Fruit fly (Drosophila melanogaster) whole organism, wandering third instar larva: Measurements from ENCODE around the gene Msp300.
A peak's percentile ranks its signal among the peaks of the same experiment; 100 is the strongest.

Experiments
- Abd-B ChIP-seq: fragments of >200 bp; optimal IDR thresholded peaks from 2 replicates; lab custom pipeline; 2017; ENCODE audit warnings: missing biosample characterization, missing genetic modification characterization
- CG32264 ChIP-seq: fragments of 200-800 bp; sonication (Bioruptor generic); optimal IDR thresholded peaks from 2 replicates; lab custom pipeline; 2016; ENCODE audit warnings: missing biosample characterization, missing genetic modification characterization
- CG9705 ChIP-seq: fragments of 200-800 bp; sonication (Bioruptor generic); optimal IDR thresholded peaks from 2 replicates; lab custom pipeline; 2018; ENCODE audit warnings: missing biosample characterization, mild to moderate bottlenecking, missing genetic modification characterization
- CrebA ChIP-seq: fragments of 200-800 bp; sonication (Bioruptor generic); optimal IDR thresholded peaks from 2 replicates; lab custom pipeline; 2016; ENCODE audit warnings: missing biosample characterization, mild to moderate bottlenecking, missing genetic modification characterization, borderline replicate concordance
- Dfd ChIP-seq: fragments of >200 bp; optimal IDR thresholded peaks from 2 replicates; lab custom pipeline; 2017; ENCODE audit warnings: missing biosample characterization, missing genetic modification characterization
- Dif ChIP-seq: fragments of 200-275, 200-300 bp; sonication (Bioruptor generic); optimal IDR thresholded peaks from 2 replicates; lab custom pipeline; 2018; ENCODE audit warnings: missing biosample characterization, missing genetic modification characterization; ENCODE audit not compliant: partially characterized antibody
- GATAd ChIP-seq: sonication (Bioruptor generic); optimal IDR thresholded peaks from 2 replicates; lab custom pipeline; 2016; ENCODE audit warnings: missing biosample characterization, missing genetic modification characterization
- HLH106 ChIP-seq: fragments of 200-800 bp; optimal IDR thresholded peaks from 3 replicates; lab custom pipeline; 2019; ENCODE audit warnings: missing biosample characterization, mild to moderate bottlenecking, missing genetic modification characterization, moderate library complexity
- Hnf4 ChIP-seq: fragments of 200-800 bp; sonication (Bioruptor generic); optimal IDR thresholded peaks from 2 replicates; lab custom pipeline; 2016; ENCODE audit warnings: missing biosample characterization, mild to moderate bottlenecking, missing genetic modification characterization
- Hr78 ChIP-seq: fragments of >200 bp; optimal IDR thresholded peaks from 2 replicates; lab custom pipeline; 2017; ENCODE audit warnings: missing biosample characterization, missing genetic modification characterization
- Hr83 ChIP-seq: fragments of 200-300 bp; sonication (Bioruptor generic); optimal IDR thresholded peaks from 2 replicates; lab custom pipeline; 2016; ENCODE audit warnings: missing biosample characterization, mild to moderate bottlenecking, missing genetic modification characterization, moderate library complexity; ENCODE audit not compliant: poor library complexity, severe bottlenecking
- Jra ChIP-seq: sonication (Bioruptor generic); optimal IDR thresholded peaks from 2 replicates; lab custom pipeline; 2016; ENCODE audit warnings: missing biosample characterization, missing genetic modification characterization
- Mio ChIP-seq: sonication (Bioruptor generic); optimal IDR thresholded peaks from 2 replicates; lab custom pipeline; 2016; ENCODE audit warnings: missing biosample characterization, missing genetic modification characterization
- Myc ChIP-seq: fragments of >200 bp; optimal IDR thresholded peaks from 2 replicates; lab custom pipeline; 2017
- N ChIP-seq: fragments of >200 bp; optimal IDR thresholded peaks from 2 replicates; lab custom pipeline; 2018; ENCODE audit warnings: missing biosample characterization, missing external identifiers, missing genetic modification characterization
- OdsH ChIP-seq: fragments of 200-800 bp; sonication (Bioruptor generic); optimal IDR thresholded peaks from 2 replicates; lab custom pipeline; 2016; ENCODE audit warnings: missing biosample characterization, mild to moderate bottlenecking, missing genetic modification characterization
- Rel ChIP-seq, 2 experiments: fragments of 200-800 bp; sonication (Bioruptor generic) in 1 of 2; optimal IDR thresholded peaks; 2 replicates in 1 of 2; 3 replicates in 1 of 2; lab custom pipeline; 2016 to 2019; ENCODE audit warnings: mild to moderate bottlenecking in 2 of 2, missing biosample characterization in 2 of 2, missing genetic modification characterization in 2 of 2, moderate library complexity in 1 of 2
- Sp1 ChIP-seq: fragments of 200-800 bp; sonication (Bioruptor generic); optimal IDR thresholded peaks from 3 replicates; lab custom pipeline; 2019; ENCODE audit warnings: missing biosample characterization, mild to moderate bottlenecking, missing genetic modification characterization, moderate library complexity
- Vsx2 ChIP-seq: fragments of 200-300, 225-300 bp; sonication (Bioruptor generic); optimal IDR thresholded peaks from 2 replicates; lab custom pipeline; 2018; ENCODE audit warnings: missing biosample characterization, missing genetic modification characterization; ENCODE audit not compliant: partially characterized antibody
- br ChIP-seq: fragments of 200-800 bp; sonication (Bioruptor generic); optimal IDR thresholded peaks from 2 replicates; lab custom pipeline; 2016; ENCODE audit warnings: missing biosample characterization, missing genetic modification characterization
- brk ChIP-seq: fragments of 200-800 bp; sonication (Bioruptor generic); optimal IDR thresholded peaks from 2 replicates; lab custom pipeline; 2016; ENCODE audit warnings: missing biosample characterization, mild to moderate bottlenecking, missing genetic modification characterization
- dl ChIP-seq, 2 experiments: fragments of 175-275, 200-275 bp in 1 of 2; fragments of 200-275 bp in 1 of 2; sonication (Bioruptor generic); optimal IDR thresholded peaks; lab custom pipeline; 2018; ENCODE audit warnings: mild to moderate bottlenecking in 2 of 2, missing biosample characterization in 2 of 2, missing genetic modification characterization in 2 of 2, moderate library complexity in 2 of 2; ENCODE audit not compliant: partially characterized antibody in 2 of 2, insufficient read depth in 1 of 2
- dmrt93B ChIP-seq: fragments of 200-800 bp; sonication (Bioruptor generic); optimal IDR thresholded peaks from 2 replicates; lab custom pipeline; 2018; ENCODE audit warnings: missing biosample characterization, mild to moderate bottlenecking, missing genetic modification characterization
- dsf ChIP-seq: sonication (Bioruptor generic); optimal IDR thresholded peaks from 2 replicates; lab custom pipeline; 2016; ENCODE audit warnings: missing biosample characterization, missing genetic modification characterization, borderline replicate concordance
- ey ChIP-seq: fragments of 200-800 bp; sonication (Bioruptor generic); optimal IDR thresholded peaks from 2 replicates; lab custom pipeline; 2016; ENCODE audit warnings: missing biosample characterization, missing genetic modification characterization
- foxo ChIP-seq, 2 experiments: fragments of 200-800 bp; sonication (Bioruptor generic); optimal IDR thresholded peaks; 2 replicates in 1 of 2; 3 replicates in 1 of 2; lab custom pipeline; 2016 to 2017; ENCODE audit warnings: missing biosample characterization in 2 of 2, missing genetic modification characterization in 2 of 2
- fru ChIP-seq: fragments of 200-800 bp; sonication (Bioruptor generic); optimal IDR thresholded peaks from 3 replicates; lab custom pipeline; 2016; ENCODE audit warnings: missing biosample characterization, mild to moderate bottlenecking, missing genetic modification characterization
- h ChIP-seq: fragments of 200-800 bp; sonication (Bioruptor generic); optimal IDR thresholded peaks from 3 replicates; lab custom pipeline; 2016; ENCODE audit warnings: missing biosample characterization, mild to moderate bottlenecking, missing genetic modification characterization
- jim ChIP-seq: fragments of 175-275, 200-325 bp; sonication (Bioruptor generic); optimal IDR thresholded peaks from 2 replicates; lab custom pipeline; 2016; ENCODE audit warnings: missing biosample characterization, mild to moderate bottlenecking, missing genetic modification characterization
- lola ChIP-seq: fragments of >200 bp; optimal IDR thresholded peaks from 2 replicates; lab custom pipeline; 2017; ENCODE audit warnings: missing biosample characterization, missing genetic modification characterization
- pan ChIP-seq: fragments of >200 bp; optimal IDR thresholded peaks from 2 replicates; lab custom pipeline; 2017
- psq ChIP-seq: fragments of 200-800 bp; sonication (Bioruptor generic); optimal IDR thresholded peaks from 3 replicates; lab custom pipeline; 2017; ENCODE audit warnings: missing biosample characterization, mild to moderate bottlenecking, missing genetic modification characterization, moderate library complexity
- rgr ChIP-seq: fragments of 200-800 bp; sonication (Bioruptor generic); optimal IDR thresholded peaks from 3 replicates; lab custom pipeline; 2016; ENCODE audit warnings: missing biosample characterization, mild to moderate bottlenecking, missing genetic modification characterization
- sage ChIP-seq: fragments of 200-800 bp; sonication (Bioruptor generic); optimal IDR thresholded peaks from 2 replicates; lab custom pipeline; 2016; ENCODE audit warnings: missing biosample characterization, mild to moderate bottlenecking, missing genetic modification characterization
- sv ChIP-seq: fragments of 200-800 bp; sonication (Bioruptor generic); optimal IDR thresholded peaks from 3 replicates; lab custom pipeline; 2016; ENCODE audit warnings: missing biosample characterization, missing genetic modification characterization
- tai ChIP-seq: sonication (Bioruptor generic); optimal IDR thresholded peaks from 2 replicates; lab custom pipeline; 2016; ENCODE audit warnings: missing biosample characterization, missing genetic modification characterization
- usp ChIP-seq: fragments of >200 bp; optimal IDR thresholded peaks from 2 replicates; lab custom pipeline; 2017; ENCODE audit warnings: missing biosample characterization, missing genetic modification characterization
- woc ChIP-seq: sonication (Bioruptor generic); optimal IDR thresholded peaks from 2 replicates; lab custom pipeline; 2016; ENCODE audit warnings: missing biosample characterization, mild to moderate bottlenecking, missing genetic modification characterization

Msp300 gene

DNA sequence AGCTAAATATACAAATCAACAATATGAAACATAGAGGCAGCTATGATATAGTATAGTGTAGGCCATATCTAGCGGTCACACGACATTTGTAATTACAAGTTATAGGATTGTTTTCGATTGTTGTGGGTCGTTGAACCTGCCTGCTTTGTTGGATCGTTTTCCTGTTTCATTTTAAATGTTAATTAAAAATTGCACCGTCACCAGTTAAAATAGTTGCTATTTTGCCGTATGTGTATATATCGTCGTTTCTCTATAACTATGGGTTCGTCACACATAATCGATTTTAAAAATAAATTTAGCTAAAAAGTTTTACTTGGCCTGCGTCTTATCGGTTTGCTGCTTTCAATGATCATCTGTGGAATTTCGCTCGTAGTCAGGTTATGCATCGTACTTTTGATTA, 28.3 kb upstream of the Msp300 start:
- TF ChIP-seq rgr (GFP tag; lab: Kevin White, UChicago) = no peak
- TF ChIP-seq pan (lab: Kevin White, UChicago) = no peak
- no peak for TF ChIP-seq Myc
- TF ChIP-seq, all 38 proteins: peak for 0

DNA sequence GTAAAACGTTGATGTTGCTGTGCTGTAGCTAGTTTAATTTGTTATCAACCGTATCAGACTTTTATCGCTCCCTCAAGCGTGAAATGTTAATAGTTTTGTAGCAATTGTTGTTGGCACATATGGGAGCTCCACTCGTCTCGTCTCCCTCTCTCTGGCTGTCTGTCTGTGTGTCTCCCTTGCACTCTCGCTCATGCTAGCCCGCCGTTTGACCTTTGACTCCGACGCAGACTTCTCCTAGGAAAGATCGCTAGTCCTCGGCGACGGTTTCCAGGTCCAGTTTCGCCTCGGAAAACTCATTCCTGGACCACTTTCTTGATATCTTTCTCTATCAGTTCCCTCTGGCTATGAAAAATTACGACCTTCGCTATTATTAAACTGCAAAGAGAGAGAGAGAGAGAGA, 21.5 kb upstream of the Msp300 start:
- TF ChIP-seq Vsx2 (no peak), Dif (no peak), Myc (no peak), CrebA (GFP tag; lab: Kevin White, UChicago) (no peak)
- TF ChIP-seq, all 38 proteins: peak for 0

DNA sequence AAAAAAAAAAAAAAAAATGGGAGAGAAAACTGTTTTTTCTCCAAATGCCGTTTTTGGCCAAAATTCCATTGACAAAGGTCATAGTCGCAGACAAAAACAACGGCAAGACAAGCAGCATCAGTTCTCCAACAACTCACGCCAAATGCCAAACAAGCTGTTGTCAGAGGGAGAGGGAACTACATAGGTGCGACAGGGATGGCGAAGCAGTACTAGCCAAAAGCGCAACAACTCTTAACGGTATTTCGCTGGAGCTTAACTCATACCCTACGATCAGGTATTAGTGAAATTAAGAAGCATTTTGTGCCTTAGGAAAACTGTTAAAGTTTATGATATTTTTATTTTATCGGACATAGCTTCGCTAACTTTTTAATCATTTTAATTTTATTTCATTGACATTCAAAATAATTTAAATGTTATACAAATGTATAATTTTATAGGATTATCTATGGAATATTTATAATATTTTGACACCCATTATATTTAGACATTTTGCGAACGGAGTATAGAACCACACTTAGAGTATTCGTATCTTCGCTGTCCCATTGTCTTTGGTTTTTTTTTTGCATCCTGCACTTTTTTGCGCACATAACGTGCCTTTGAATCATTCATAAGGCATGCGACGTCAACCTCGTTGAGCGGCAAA, 20.3 kb upstream of the Msp300 start:
- TF ChIP-seq psq (GFP tag; lab: Kevin White, UChicago) = no peak
- TF ChIP-seq dl (GFP tag; optimal IDR thresholded peaks at IDR 0.05; lab: Kevin White, UChicago; ENCODE audit: insufficient read depth in 1 of 2, partially characterized antibody in 2 of 2) = no peak
- no peak for TF ChIP-seq h (GFP tag; lab: Kevin White, UChicago)
- TF ChIP-seq tai (GFP tag; lab: Kevin White, UChicago) = no peak
- no peak for TF ChIP-seq Rel (GFP tag; optimal IDR thresholded peaks at IDR 0.05; lab: Kevin White, UChicago)
- TF ChIP-seq Rel (tag; optimal IDR thresholded peaks at IDR 0.05; lab: Kevin White, UChicago) = no peak
- TF ChIP-seq lola (GFP tag; lab: Kevin White, UChicago) = no peak
- no peak for TF ChIP-seq rgr (GFP tag; lab: Kevin White, UChicago)
- TF ChIP-seq Abd-B (GFP tag; lab: Kevin White, UChicago) = no peak
- TF ChIP-seq pan (lab: Kevin White, UChicago) = no peak
- no peak for TF ChIP-seq N (GFP tag; lab: Kevin White, UChicago)

DNA sequence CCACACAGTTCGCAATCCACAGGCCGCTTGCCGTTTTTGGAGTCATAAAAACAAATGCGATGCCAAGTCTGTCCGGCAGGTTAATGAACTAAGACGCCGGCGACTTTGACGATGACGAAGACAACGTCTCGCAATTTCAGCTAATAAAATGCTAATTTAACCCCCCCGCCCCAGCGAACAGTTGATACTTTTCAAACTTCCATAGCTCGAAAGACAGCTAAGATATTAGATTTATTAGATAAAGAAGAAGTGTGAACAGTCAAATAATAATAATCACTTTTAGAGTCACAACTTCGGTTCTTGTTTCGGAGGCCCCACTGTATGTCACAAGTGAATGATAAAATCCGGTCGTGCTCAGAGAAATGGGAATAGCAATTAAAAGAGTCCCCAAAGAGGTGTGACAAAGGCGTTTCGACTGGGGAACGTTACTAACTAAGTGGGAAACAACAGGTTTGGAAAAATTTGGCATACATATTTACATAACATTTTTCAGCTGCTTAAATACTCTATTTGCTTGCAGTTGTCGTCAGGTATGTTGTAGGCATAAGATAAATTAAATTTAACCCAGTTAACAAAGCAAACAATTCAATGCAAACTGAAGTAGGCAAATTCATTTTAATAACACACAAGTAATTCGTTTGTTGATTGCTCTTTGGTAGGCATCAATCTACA, 16.0 kb upstream of the Msp300 start:
- TF ChIP-seq HLH106 (tag; lab: Kevin White, UChicago) (peak; percentile 52), Jra (peak; percentile 48), dl (GFP tag; optimal IDR thresholded peaks at IDR 0.05; lab: Kevin White, UChicago; ENCODE audit: insufficient read depth in 1 of 2, partially characterized antibody in 2 of 2) (no peak), h (GFP tag; lab: Kevin White, UChicago) (peak; percentile 51), jim (GFP tag; lab: Kevin White, UChicago) (no peak), woc (GFP tag; lab: Kevin White, UChicago) (peak; percentile 16), Hr83 (GFP tag; lab: Kevin White, UChicago) (no peak), sage (GFP tag; lab: Kevin White, UChicago) (no peak), CG9705 (GFP tag; lab: Kevin White, UChicago) (no peak), tai (GFP tag; lab: Kevin White, UChicago) (peak; percentile 57), brk (GFP tag; lab: Kevin White, UChicago) (no peak), lola (GFP tag; lab: Kevin White, UChicago) (no peak), pan (lab: Kevin White, UChicago) (no peak), Hr78 (GFP tag; lab: Kevin White, UChicago) (no peak), fru (peak; percentile 71), OdsH (GFP tag; lab: Kevin White, UChicago) (peak; percentile 63), psq (GFP tag; lab: Kevin White, UChicago) (peak; percentile 28), usp (GFP tag; lab: Kevin White, UChicago) (no peak), Sp1 (GFP tag; lab: Kevin White, UChicago) (peak; percentile 30), Rel (GFP tag; optimal IDR thresholded peaks at IDR 0.05; lab: Kevin White, UChicago) (no peak), Rel (tag; optimal IDR thresholded peaks at IDR 0.05; lab: Kevin White, UChicago) (no peak), Dif (no peak), sv (no peak), GATAd (GFP tag; lab: Kevin White, UChicago) (peak; percentile 6), CrebA (GFP tag; lab: Kevin White, UChicago) (no peak), ey (peak; percentile 78), Dfd (GFP tag; lab: Kevin White, UChicago) (no peak), N (GFP tag; lab: Kevin White, UChicago) (no peak), Abd-B (GFP tag; lab: Kevin White, UChicago) (no peak), foxo (GFP tag; optimal IDR thresholded peaks at IDR 0.05; lab: Kevin White, UChicago) (peak in 1 of 2 experiments; percentile 56), br (GFP tag; lab: Kevin White, UChicago) (peak; percentile 64), dsf (GFP tag; lab: Kevin White, UChicago) (peak; percentile 5), CG32264 (no peak), dmrt93B (GFP tag; lab: Kevin White, UChicago) (no peak), Vsx2 (no peak), Mio (GFP tag; lab: Kevin White, UChicago) (no peak), Myc (no peak), rgr (GFP tag; lab: Kevin White, UChicago) (peak; percentile 25), Hnf4 (peak; percentile 44)
